Fruit fly (Drosophila melanogaster): ENCODE results near the gene Cp15.

The Cp15 gene

dm6 chr3L:8701697-8702349, 26.5 kb upstream of the Cp15 start (continued):
- TF ChIP-seq Mes4 (GFP tag; optimal IDR thresholded peaks at IDR 0.05): no peak
- TF ChIP-seq BtbVII (GFP tag; optimal IDR thresholded peaks at IDR 0.05): no peak
- TF ChIP-seq Med (GFP tag): peak; percentile 57
- peak; percentile 32; the same call in 1 of the 2 replicates for TF ChIP-seq sob (GFP tag; IDR thresholded peaks at IDR 0.05)
- TF ChIP-seq jigr1 (GFP tag; IDR thresholded peaks at IDR 0.05): no peak
- no peak for TF ChIP-seq CG12219 (GFP tag; optimal IDR thresholded peaks at IDR 0.05)
- no peak for TF ChIP-seq hb (GFP tag; IDR thresholded peaks at IDR 0.05; ENCODE audit: partially characterized antibody)
- no peak for TF ChIP-seq Taf1 (GFP tag; IDR thresholded peaks at IDR 0.05)
- TF ChIP-seq CG8290 (GFP tag; optimal IDR thresholded peaks at IDR 0.05): no peak
- peak in 1 of 2 experiments; percentile 19 for TF ChIP-seq CG8290 (tag; optimal IDR thresholded peaks at IDR 0.05)
- peak; percentile 46 for TF ChIP-seq CG15696 (tag; optimal IDR thresholded peaks at IDR 0.05)
- TF ChIP-seq bsh (GFP tag; optimal IDR thresholded peaks at IDR 0.05): peak in 1 of 2 experiments; percentile 13
- TF ChIP-seq yki (optimal IDR thresholded peaks at IDR 0.05): no peak
- TF ChIP-seq CG7271 (tag; optimal IDR thresholded peaks at IDR 0.05): no peak
- TF ChIP-seq H2.0 (GFP tag; IDR thresholded peaks at IDR 0.05): no peak
- no peak for TF ChIP-seq ham (GFP tag; IDR thresholded peaks at IDR 0.05)
- TF ChIP-seq sens (GFP tag): peak; percentile 21
- TF ChIP-seq sr (GFP tag; IDR thresholded peaks at IDR 0.05): 0 out of 3 replicates have a peak, but pooled peaks have one; percentile 10
- TF ChIP-seq Dbx (GFP tag; IDR thresholded peaks at IDR 0.05): 0 out of 3 replicates have a peak, but pooled peaks have one; percentile 17

dm6 chr3L:8702448-8702847, 25.8 kb upstream of the Cp15 start:
- TF ChIP-seq da (GFP tag; optimal IDR thresholded peaks at IDR 0.05): no peak
- no peak for TF ChIP-seq her (GFP tag; optimal IDR thresholded peaks at IDR 0.05)
- TF ChIP-seq pb (GFP tag; optimal IDR thresholded peaks at IDR 0.05): no peak
- TF ChIP-seq CG2712 (tag; optimal IDR thresholded peaks at IDR 0.05): no peak
- TF ChIP-seq lbe (GFP tag; optimal IDR thresholded peaks at IDR 0.05): peak; percentile 96
- no peak for TF ChIP-seq Ssrp (tag; optimal IDR thresholded peaks at IDR 0.05)
- TF ChIP-seq corto (GFP tag; optimal IDR thresholded peaks at IDR 0.05): peak; percentile 52
- TF ChIP-seq toy (GFP tag; IDR thresholded peaks at IDR 0.05): no peak
- no peak for TF ChIP-seq CG2120 (GFP tag; optimal IDR thresholded peaks at IDR 0.05)
- no peak for TF ChIP-seq CG8089 (GFP tag; optimal IDR thresholded peaks at IDR 0.05)
- no peak for TF ChIP-seq CG4707 (GFP tag; optimal IDR thresholded peaks at IDR 0.05)
- no peak for TF ChIP-seq CG1832 (GFP tag; optimal IDR thresholded peaks at IDR 0.05)
- TF ChIP-seq ase (GFP tag; IDR thresholded peaks at IDR 0.05): 0 out of 3 replicates have a peak, but pooled peaks have one; percentile 19
- no peak for TF ChIP-seq Dad (GFP tag; optimal IDR thresholded peaks at IDR 0.05)
- TF ChIP-seq Rfx (GFP tag; IDR thresholded peaks at IDR 0.05): no peak
- no peak for TF ChIP-seq Oli (tag; optimal IDR thresholded peaks at IDR 0.05)
- 0 out of 2 replicates have a peak, but pooled peaks have one; percentile 19 for TF ChIP-seq CG6689 (GFP tag; IDR thresholded peaks at IDR 0.05)
- no peak for TF ChIP-seq E2f2 (GFP tag; IDR thresholded peaks at IDR 0.05)
- TF ChIP-seq vnd (GFP tag; IDR thresholded peaks at IDR 0.05; ENCODE audit: partially characterized antibody): no peak
- TF ChIP-seq p53 (GFP tag; optimal IDR thresholded peaks at IDR 0.05): no peak
- TF ChIP-seq ci (GFP tag; IDR thresholded peaks at IDR 0.05): 0 out of 3 replicates have a peak, but pooled peaks have one; percentile 15
- TF ChIP-seq CG10147 (GFP tag; optimal IDR thresholded peaks at IDR 0.05): no peak
- no peak for TF ChIP-seq CG10543 (GFP tag; optimal IDR thresholded peaks at IDR 0.05)
- TF ChIP-seq CG14014 (GFP tag; IDR thresholded peaks at IDR 0.05): no peak
- no peak for TF ChIP-seq CTCF (GFP tag; optimal IDR thresholded peaks at IDR 0.05)
- no peak for TF ChIP-seq CG1647 (GFP tag; optimal IDR thresholded peaks at IDR 0.05)
- peak; percentile 58 for TF ChIP-seq CG7372 (GFP tag; IDR thresholded peaks at IDR 0.05)
- no peak for TF ChIP-seq stc (GFP tag; IDR thresholded peaks at IDR 0.05)
- TF ChIP-seq pum (GFP tag; optimal IDR thresholded peaks at IDR 0.05): no peak
- no peak for TF ChIP-seq TFAM (GFP tag; optimal IDR thresholded peaks at IDR 0.05)
- TF ChIP-seq CG14050 (GFP tag; IDR thresholded peaks at IDR 0.05): no peak
- no peak for TF ChIP-seq H15 (GFP tag; IDR thresholded peaks at IDR 0.05)
- no peak for TF ChIP-seq Dek (tag; optimal IDR thresholded peaks at IDR 0.05)
- TF ChIP-seq gro (GFP tag; optimal IDR thresholded peaks at IDR 0.05): no peak

All from whole organism, embryonic.